Fruit fly (Drosophila melanogaster) whole organism, embryonic: ENCODE measurements around the gene Ant2.
A peak's percentile ranks its signal among the peaks of the same experiment; 100 is the strongest.

Experiments used
- Abd-B ChIP-seq: fragments of 200-800 bp; sonication (Bioruptor generic); optimal IDR thresholded peaks from 2 replicates; lab custom pipeline; 2018; ENCODE audit warnings: missing biosample characterization, mild to moderate bottlenecking, missing genetic modification characterization, moderate library complexity
- CG10654 ChIP-seq: fragments of 200-800 bp; sonication (Bioruptor generic); optimal IDR thresholded peaks from 2 replicates; lab custom pipeline; 2016; ENCODE audit warnings: missing biosample characterization, missing genetic modification characterization
- CG12299 ChIP-seq: fragments of 200-800 bp; sonication (Bioruptor generic); optimal IDR thresholded peaks from 2 replicates; lab custom pipeline; 2018; ENCODE audit warnings: missing biosample characterization, mild to moderate bottlenecking, missing genetic modification characterization
- CG15011 ChIP-seq: fragments of 200-800 bp; sonication (Bioruptor generic); optimal IDR thresholded peaks from 3 replicates; lab custom pipeline; 2018; ENCODE audit warnings: missing biosample characterization, mild to moderate bottlenecking, missing genetic modification characterization
- CG1602 ChIP-seq: fragments of 200-800 bp; sonication (Bioruptor generic); optimal IDR thresholded peaks from 3 replicates; lab custom pipeline; 2016; ENCODE audit warnings: missing biosample characterization, missing genetic modification characterization
- CG16779 ChIP-seq: fragments of 200-800 bp; sonication (Bioruptor generic); IDR thresholded peaks from 2 replicates; pipeline ENCODE4 v1.3.6; 2022; ENCODE audit warnings: missing biosample characterization, missing genetic modification characterization
- CG1832 ChIP-seq: fragments of 200-800 bp; sonication (Bioruptor generic); optimal IDR thresholded peaks from 2 replicates; lab custom pipeline; 2017; ENCODE audit warnings: missing biosample characterization, mild to moderate bottlenecking, missing genetic modification characterization, inconsistent platforms
- CG2116 ChIP-seq: fragments of 200-800 bp; sonication (Bioruptor generic); optimal IDR thresholded peaks from 3 replicates; lab custom pipeline; 2018; ENCODE audit warnings: missing biosample characterization, mild to moderate bottlenecking, missing genetic modification characterization
- CG3838 ChIP-seq: fragments of 200-800 bp; sonication (Bioruptor generic); optimal IDR thresholded peaks from 3 replicates; lab custom pipeline; 2016; ENCODE audit warnings: missing biosample characterization, missing genetic modification characterization
- CG3995 ChIP-seq: fragments of 200-800 bp; sonication (Bioruptor generic); optimal IDR thresholded peaks from 3 replicates; lab custom pipeline; 2016; ENCODE audit warnings: missing biosample characterization, missing genetic modification characterization
- CG6654 ChIP-seq: fragments of 200-800 bp; sonication (Bioruptor generic); optimal IDR thresholded peaks from 2 replicates; lab custom pipeline; 2017; ENCODE audit warnings: missing biosample characterization, mild to moderate bottlenecking, missing genetic modification characterization
- CG7928 ChIP-seq: fragments of 200-800 bp; sonication (Bioruptor generic); optimal IDR thresholded peaks from 2 replicates; lab custom pipeline; 2017; ENCODE audit warnings: missing biosample characterization, mild to moderate bottlenecking, missing genetic modification characterization
- CoRest ChIP-seq: fragments of 200-800 bp; sonication (Bioruptor generic); optimal IDR thresholded peaks from 3 replicates; lab custom pipeline; 2018; ENCODE audit warnings: missing biosample characterization, mild to moderate bottlenecking, missing genetic modification characterization, moderate library complexity
- ERR ChIP-seq: fragments of 200-800 bp; sonication (Bioruptor generic); optimal IDR thresholded peaks from 2 replicates; lab custom pipeline; 2016; ENCODE audit warnings: missing biosample characterization, missing genetic modification characterization
- Ets65A ChIP-seq: fragments of 200-800 bp; sonication (Bioruptor generic); peaks from one replicate; lab custom pipeline; 2016; ENCODE audit warnings: missing biosample characterization, missing genetic modification characterization
- HLHmδ ChIP-seq: fragments of 200-800 bp; sonication (Bioruptor generic); optimal IDR thresholded peaks from 2 replicates; lab custom pipeline; 2018; ENCODE audit warnings: missing biosample characterization, mild to moderate bottlenecking, missing genetic modification characterization, moderate library complexity
- Hmr ChIP-seq: fragments of 200-800 bp; sonication (Bioruptor generic); optimal IDR thresholded peaks from 3 replicates; lab custom pipeline; 2017; ENCODE audit warnings: mild to moderate bottlenecking, missing biosample characterization, missing genetic modification reagents, missing genetic modification characterization
- Hr39 ChIP-seq: fragments of >200 bp; optimal IDR thresholded peaks from 2 replicates; lab custom pipeline; 2017
- Hsf ChIP-seq: fragments of 200-800 bp; sonication (Bioruptor generic); optimal IDR thresholded peaks from 3 replicates; lab custom pipeline; 2016; ENCODE audit warnings: missing biosample characterization, missing genetic modification characterization
- Lim3 ChIP-seq: fragments of 200-800 bp; sonication (Bioruptor generic); IDR thresholded peaks from 2 replicates; pipeline ENCODE4 v1.3.6; 2022; ENCODE audit warnings: missing biosample characterization, missing genetic modification characterization
- MESR4 ChIP-seq: fragments of 200-800 bp; sonication (Bioruptor generic); optimal IDR thresholded peaks from 2 replicates; lab custom pipeline; 2018; ENCODE audit warnings: missing biosample characterization, mild to moderate bottlenecking, missing genetic modification characterization, moderate library complexity
- MTF-1 ChIP-seq: fragments of 200-800 bp; sonication (Bioruptor generic); optimal IDR thresholded peaks from 2 replicates; lab custom pipeline; 2018; ENCODE audit warnings: missing biosample characterization, mild to moderate bottlenecking, missing genetic modification characterization, borderline replicate concordance
- Med ChIP-seq: fragments of 200-800 bp; sonication (Bioruptor generic); peaks from one replicate; lab custom pipeline; 2016; ENCODE audit warnings: missing biosample characterization, missing genetic modification characterization, mild to moderate bottlenecking, inconsistent platforms, moderate library complexity
- NC2β ChIP-seq: fragments of 200-800 bp; sonication (Bioruptor generic); optimal IDR thresholded peaks from 2 replicates; lab custom pipeline; 2016; ENCODE audit warnings: missing biosample characterization, missing genetic modification characterization
- Nf-YB ChIP-seq: fragments of 200-800 bp; sonication (Bioruptor generic); optimal IDR thresholded peaks from 3 replicates; lab custom pipeline; 2019; ENCODE audit warnings: missing biosample characterization, mild to moderate bottlenecking, missing genetic modification characterization, moderate library complexity
- Optix ChIP-seq: fragments of 200-800 bp; sonication (Bioruptor generic); IDR thresholded peaks from 3 replicates; pipeline ENCODE4 v1.3.6; 2022; ENCODE audit warnings: missing biosample characterization, missing genetic modification characterization
- Poxn ChIP-seq: fragments of 200-800 bp; sonication (Bioruptor generic); IDR thresholded peaks from 2 replicates; pipeline ENCODE4 v1.3.6; 2022; ENCODE audit warnings: missing biosample characterization, missing genetic modification characterization
- Scr ChIP-seq: fragments of 200-800 bp; sonication (Bioruptor generic); IDR thresholded peaks from 2 replicates; pipeline ENCODE4 v1.3.6; 2022; ENCODE audit warnings: missing biosample characterization, missing genetic modification characterization; ENCODE audit not compliant: partially characterized antibody
- br ChIP-seq: fragments of >200 bp; optimal IDR thresholded peaks from 2 replicates; lab custom pipeline; 2017
- bsh ChIP-seq, 2 experiments: fragments of 200-800 bp; sonication (Bioruptor generic); optimal IDR thresholded peaks; 2 replicates each; lab custom pipeline; 2017 to 2018; ENCODE audit warnings: mild to moderate bottlenecking in 2 of 2, missing biosample characterization in 2 of 2, missing genetic modification characterization in 2 of 2, moderate library complexity in 1 of 2
- dimm ChIP-seq: fragments of 200-800 bp; sonication (Bioruptor generic); IDR thresholded peaks from 2 replicates; pipeline ENCODE4 v1.3.6; 2022; ENCODE audit warnings: missing biosample characterization, missing genetic modification characterization
- eve ChIP-seq, 2 experiments: fragments of >200 bp; optimal IDR thresholded peaks; 2 replicates each; lab custom pipeline; 2017; ENCODE audit warnings: missing biosample characterization in 2 of 2, missing genetic modification characterization in 2 of 2
- eyg ChIP-seq: fragments of 200-800 bp; sonication (Bioruptor generic); optimal IDR thresholded peaks from 3 replicates; lab custom pipeline; 2016; ENCODE audit warnings: missing biosample characterization, missing genetic modification characterization
- gcm ChIP-seq: fragments of 200-800 bp; sonication (Bioruptor generic); optimal IDR thresholded peaks from 2 replicates; lab custom pipeline; 2019; ENCODE audit warnings: missing biosample characterization, mild to moderate bottlenecking, missing genetic modification characterization, moderate library complexity
- hkb ChIP-seq, 2 experiments: fragments of 200-800 bp in 1 of 2; fragments of >200 bp in 1 of 2; sonication (Bioruptor generic) in 1 of 2; IDR thresholded peaks in 1 of 2; optimal IDR thresholded peaks in 1 of 2; 2 replicates each; pipeline versions ENCODE4 v1.3.6 to Lab custom; 2017 to 2022; ENCODE audit warnings: missing biosample characterization in 1 of 2, missing genetic modification characterization in 1 of 2
- jigr1 ChIP-seq: fragments of 200-800 bp; sonication (Bioruptor generic); IDR thresholded peaks from 3 replicates; pipeline ENCODE4 v1.3.6; 2022; ENCODE audit warnings: missing biosample characterization, missing genetic modification characterization
- luna ChIP-seq: fragments of 200-800 bp; sonication (Bioruptor generic); optimal IDR thresholded peaks from 2 replicates; lab custom pipeline; 2016; ENCODE audit warnings: missing biosample characterization, missing genetic modification characterization
- odd ChIP-seq: fragments of 200-800 bp; sonication (Bioruptor generic); optimal IDR thresholded peaks from 2 replicates; lab custom pipeline; 2017; ENCODE audit warnings: missing biosample characterization, mild to moderate bottlenecking, missing genetic modification characterization
- otp ChIP-seq: fragments of 200-800 bp; sonication (Bioruptor generic); IDR thresholded peaks from 3 replicates; pipeline ENCODE4, ENCODE4 v1.3.6; 2022; ENCODE audit warnings: missing biosample characterization, missing genetic modification characterization
- pfk ChIP-seq: fragments of 200-800 bp; sonication (Bioruptor generic); optimal IDR thresholded peaks from 2 replicates; lab custom pipeline; 2018; ENCODE audit warnings: missing biosample characterization, mild to moderate bottlenecking, missing genetic modification characterization, moderate library complexity
- pita ChIP-seq: fragments of 200-800 bp; sonication (Bioruptor generic); optimal IDR thresholded peaks from 2 replicates; lab custom pipeline; 2017; ENCODE audit warnings: missing biosample characterization, mild to moderate bottlenecking, missing genetic modification characterization
- ro ChIP-seq: fragments of 200-800 bp; sonication (Bioruptor generic); IDR thresholded peaks from 2 replicates; pipeline ENCODE4 v1.3.6; 2022; ENCODE audit warnings: missing biosample characterization, missing genetic modification characterization
- sc ChIP-seq, 3 experiments: fragments of >200 bp in 2 of 3; fragments of 200-800 bp in 1 of 3; sonication (Bioruptor generic) in 1 of 3; optimal IDR thresholded peaks; 2 replicates in 2 of 3; 3 replicates in 1 of 3; lab custom pipeline; 2017; ENCODE audit warnings: mild to moderate bottlenecking in 1 of 3, missing biosample characterization in 1 of 3, missing genetic modification characterization in 1 of 3, missing genetic modification reagents in 1 of 3
- schlank ChIP-seq: fragments of 200-800 bp; sonication (Bioruptor generic); optimal IDR thresholded peaks from 2 replicates; lab custom pipeline; 2018; ENCODE audit warnings: missing biosample characterization, mild to moderate bottlenecking, missing genetic modification characterization
- sna ChIP-seq: fragments of 200-800 bp; sonication (Bioruptor generic); IDR thresholded peaks from 2 replicates; pipeline ENCODE4 v1.3.6; 2022; ENCODE audit warnings: missing biosample characterization, missing genetic modification characterization; ENCODE audit not compliant: partially characterized antibody
- tin ChIP-seq: fragments of 200-800 bp; sonication (Bioruptor generic); optimal IDR thresholded peaks from 3 replicates; lab custom pipeline; 2016; ENCODE audit warnings: missing biosample characterization, missing genetic modification characterization
- vnd ChIP-seq: fragments of 200-800 bp; sonication (Bioruptor generic); IDR thresholded peaks from 3 replicates; pipeline ENCODE4 v1.3.6; 2022; ENCODE audit warnings: missing biosample characterization, missing genetic modification characterization; ENCODE audit not compliant: partially characterized antibody
- zen2 ChIP-seq: fragments of 200-800 bp; sonication (Bioruptor generic); IDR thresholded peaks from 3 replicates; pipeline ENCODE4 v1.3.6; 2022; ENCODE audit warnings: missing biosample characterization, missing genetic modification characterization; ENCODE audit not compliant: partially characterized antibody

The Ant2 gene

DNA sequence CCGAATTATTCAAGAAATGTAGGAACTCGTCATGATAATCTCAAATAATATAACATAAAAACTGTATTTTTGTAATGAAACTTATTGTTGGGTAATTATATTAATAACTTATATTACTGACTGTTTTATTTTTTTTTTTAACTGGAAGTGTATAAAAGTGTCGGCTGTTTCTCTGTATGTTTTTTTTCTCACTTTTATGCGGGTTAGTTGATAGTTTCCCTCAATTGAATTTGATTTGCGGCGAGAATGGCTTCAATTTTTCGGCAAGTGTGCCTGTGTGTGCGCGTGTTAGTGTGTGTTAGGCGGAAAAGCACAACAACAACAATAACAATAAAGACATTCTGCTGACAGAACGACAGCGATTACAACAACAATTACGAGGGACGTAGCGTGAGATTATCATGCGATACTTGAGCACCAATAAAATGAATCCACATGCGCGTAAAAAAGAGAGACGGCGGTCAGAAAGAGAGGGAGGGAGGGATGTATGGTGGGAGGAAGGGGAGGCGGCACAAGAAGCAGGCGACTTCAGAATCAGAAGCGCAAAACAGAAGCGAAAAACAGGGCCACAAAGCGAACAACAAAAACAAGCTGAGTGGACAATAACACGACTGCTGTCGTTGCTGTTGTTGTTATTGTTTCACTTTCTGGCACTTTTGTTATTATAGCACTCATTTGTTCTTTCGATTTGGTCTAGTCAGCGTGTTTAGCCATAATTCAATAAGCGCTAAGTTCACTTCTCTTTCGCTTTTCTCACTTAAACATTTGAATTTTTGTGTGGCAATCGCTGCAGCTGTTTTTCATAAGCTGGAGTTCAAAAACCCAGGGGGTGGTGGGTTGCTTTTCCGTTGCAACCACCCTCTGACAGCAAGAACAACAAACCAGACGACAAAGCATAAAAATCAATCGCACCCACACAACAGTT is 23.5 kb downstream of the Ant2 start (continued):
- no peak for TF ChIP-seq CG6654 (GFP tag; lab: Kevin White, UChicago)
- TF ChIP-seq CG1832 (GFP tag; lab: Kevin White, UChicago), result peak; percentile 49
- no peak for TF ChIP-seq pita
- no peak for TF ChIP-seq Hr39 (lab: Kevin White, UChicago)
- TF ChIP-seq eve (GFP tag; optimal IDR thresholded peaks at IDR 0.05; lab: Kevin White, UChicago), result no peak
- no peak for TF ChIP-seq CG7928 (GFP tag; lab: Kevin White, UChicago)
- TF ChIP-seq CG15011 (GFP tag; lab: Kevin White, UChicago), result no peak
- no peak for TF ChIP-seq schlank
- TF ChIP-seq Nf-YB (GFP tag; lab: Kevin White, UChicago), result peak; percentile 88
- TF ChIP-seq Abd-B (GFP tag; lab: Kevin White, UChicago), result no peak
- no peak for TF ChIP-seq CG3838 (GFP tag; lab: Kevin White, UChicago)
- TF ChIP-seq CG10654 (GFP tag; lab: Kevin White, UChicago), result no peak
- no peak for TF ChIP-seq eyg (GFP tag; lab: Kevin White, UChicago)
- no peak for TF ChIP-seq ERR (GFP tag; lab: Kevin White, UChicago)
- TF ChIP-seq Med, result peak; percentile 85
- no peak for TF ChIP-seq CG12299 (tag; lab: Kevin White, UChicago)
- TF ChIP-seq bsh (GFP tag; optimal IDR thresholded peaks at IDR 0.05; lab: Kevin White, UChicago), result peak in 1 of 2 experiments; percentile 30
- no peak for TF ChIP-seq pfk (GFP tag; lab: Kevin White, UChicago)
- TF ChIP-seq ro (GFP tag; lab: Robert Waterston, UW), result no peak
- TF ChIP-seq zen2, result no peak
- TF ChIP-seq sc (optimal IDR thresholded peaks at IDR 0.05; lab: Kevin White, UChicago), result no peak
- TF ChIP-seq sc (GFP tag; optimal IDR thresholded peaks at IDR 0.05; lab: Kevin White, UChicago), result no peak
- no peak for TF ChIP-seq vnd
- TF ChIP-seq luna (GFP tag; lab: Kevin White, UChicago), result no peak
- TF ChIP-seq HLHmδ (GFP tag; lab: Kevin White, UChicago), result no peak
- no peak for TF ChIP-seq odd (GFP tag; lab: Kevin White, UChicago)
- no peak for TF ChIP-seq sna
- no peak for TF ChIP-seq CG3995
- TF ChIP-seq otp (GFP tag; lab: Robert Waterston, UW), result no peak
- no peak for TF ChIP-seq jigr1 (GFP tag; lab: Robert Waterston, UW)
- peak; percentile 23 for TF ChIP-seq CoRest (tag; lab: Kevin White, UChicago)
- no peak for TF ChIP-seq MTF-1 (GFP tag; lab: Kevin White, UChicago)
- no peak for TF ChIP-seq Poxn (GFP tag; lab: Robert Waterston, UW)
- TF ChIP-seq Hmr, result peak; percentile 64
- TF ChIP-seq Ets65A, result no peak
- no peak for TF ChIP-seq hkb (optimal IDR thresholded peaks at IDR 0.05; lab: Kevin White, UChicago)
- no peak; the same call in 1 of the 2 replicates for TF ChIP-seq hkb (GFP tag; IDR thresholded peaks at IDR 0.05; lab: Robert Waterston, UW)
- no peak for TF ChIP-seq dimm (GFP tag; lab: Robert Waterston, UW)
- no peak for TF ChIP-seq CG2116 (GFP tag; lab: Kevin White, UChicago)
- no peak for TF ChIP-seq CG1602
- peak; percentile 9; the same call in 1 of the 2 replicates for TF ChIP-seq Scr
- TF ChIP-seq Optix (GFP tag; lab: Robert Waterston, UW), result no peak
- no peak for TF ChIP-seq MESR4 (GFP tag; lab: Kevin White, UChicago)
- TF ChIP-seq CG16779 (GFP tag; lab: Robert Waterston, UW), result no peak
- peak; percentile 39 for TF ChIP-seq Hsf (GFP tag; lab: Kevin White, UChicago)
- TF ChIP-seq Lim3 (GFP tag; lab: Robert Waterston, UW), result no peak
- no peak for TF ChIP-seq br (lab: Kevin White, UChicago)
- TF ChIP-seq NC2β (GFP tag; lab: Kevin White, UChicago), result no peak
- no peak for TF ChIP-seq tin (GFP tag; lab: Kevin White, UChicago)
- TF ChIP-seq gcm (GFP tag; lab: Kevin White, UChicago), result peak; percentile 83
